Worm (Caenorhabditis elegans) whole organism, early embryonic: ENCODE measurements around the gene T28A11.13.

Experiments
- B0310.2 ChIP-seq: sonication (generic microtip); optimal IDR thresholded peaks from 2 replicates; lab custom pipeline; 2016; ENCODE audit warnings: mild to moderate bottlenecking, missing genetic modification characterization, missing compliant biosample characterization
- ama-1 ChIP-seq: fragments of 150-350 bp; optimal IDR thresholded peaks from 2 replicates; lab custom pipeline; 2014
- ets-7 ChIP-seq: sonication (generic microtip); optimal IDR thresholded peaks from 2 replicates; lab custom pipeline; 2016; ENCODE audit warnings: missing genotype, missing genetic modification characterization, missing compliant biosample characterization
- hmbx-1 ChIP-seq: sonication (generic microtip); optimal IDR thresholded peaks from 2 replicates; lab custom pipeline; 2016; ENCODE audit warnings: mild to moderate bottlenecking, missing genetic modification characterization, missing compliant biosample characterization

- no peak for TF ChIP-seq ets-7
- no peak for TF ChIP-seq B0310.2 (tag; lab: Kevin White, UChicago)
- TF ChIP-seq hmbx-1 (tag; lab: Kevin White, UChicago), result no peak
- no peak for TF ChIP-seq ama-1
These were observed 31.4 kb downstream of the T28A11.13 start for ce11 chrV:3218604-3219003.
